Worm (Caenorhabditis elegans): ENCODE data around the gene str-178.

- no peak for TF ChIP-seq nfya-1 (tag; optimal IDR thresholded peaks at IDR 0.05)
- TF ChIP-seq pha-4 (tag; optimal IDR thresholded peaks at IDR 0.05), result no peak
- no peak for TF ChIP-seq nhr-11 (tag; optimal IDR thresholded peaks at IDR 0.05)
- no peak for TF ChIP-seq ceh-48 (tag; optimal IDR thresholded peaks at IDR 0.05)
- TF ChIP-seq syd-9 (tag; optimal IDR thresholded peaks at IDR 0.05), result no peak
- TF ChIP-seq sox-2 (GFP tag; IDR thresholded peaks at IDR 0.05), result no peak
- TF ChIP-seq hlh-30 (tag; optimal IDR thresholded peaks at IDR 0.05; ENCODE audit: insufficient read depth), result no peak
- no peak for TF ChIP-seq elt-4 (tag; optimal IDR thresholded peaks at IDR 0.05)
- no peak for TF ChIP-seq ama-1 (optimal IDR thresholded peaks at IDR 0.05)
- TF ChIP-seq pqm-1 (tag; optimal IDR thresholded peaks at IDR 0.05), result no peak
These were observed 31.1 kb upstream of the str-178 start, which contains the start of gene C15C8.4 for ce11 chrV:12747431-12747830.
